Fruit fly (Drosophila melanogaster) whole organism, prepupa: ENCODE results near the gene Cyp4ac2.
A peak's percentile ranks its signal among the peaks of the same experiment; 100 is the strongest.

Experiments
- Blimp-1 ChIP-seq: fragments of 200-800 bp; sonication (Bioruptor generic); optimal IDR thresholded peaks from 3 replicates; lab custom pipeline; 2017; ENCODE audit warnings: missing biosample characterization, missing genetic modification characterization, mild to moderate bottlenecking, moderate library complexity, missing genetic modification reagents
- CG10631 ChIP-seq: fragments of 200-800 bp; sonication (Bioruptor generic); optimal IDR thresholded peaks from 2 replicates; lab custom pipeline; 2016; ENCODE audit warnings: missing biosample characterization, missing genetic modification characterization
- CG10669 ChIP-seq: fragments of 200-800 bp; sonication (Bioruptor generic); optimal IDR thresholded peaks from 3 replicates; lab custom pipeline; 2018; ENCODE audit warnings: missing biosample characterization, mild to moderate bottlenecking, missing genetic modification characterization, moderate library complexity
- CG11294 ChIP-seq: fragments of 200-800 bp; sonication (Bioruptor generic); IDR thresholded peaks from 2 replicates; pipeline ENCODE4 v1.3.6; 2022; ENCODE audit warnings: missing biosample characterization, missing genetic modification characterization
- CG11762 ChIP-seq: fragments of 200-800 bp; sonication (Bioruptor generic); optimal IDR thresholded peaks from 3 replicates; lab custom pipeline; 2016; ENCODE audit warnings: missing biosample characterization, missing genetic modification characterization; ENCODE audit not compliant: insufficient read depth
- CG11902 ChIP-seq: fragments of 200-800 bp; sonication (Bioruptor generic); optimal IDR thresholded peaks from 3 replicates; lab custom pipeline; 2016; ENCODE audit warnings: missing biosample characterization, missing genetic modification characterization
- CG15336 ChIP-seq: fragments of 200-800 bp; sonication (Bioruptor generic); IDR thresholded peaks from 2 replicates; pipeline ENCODE4 v1.3.6; 2022; ENCODE audit warnings: missing biosample characterization, missing genetic modification characterization
- CG1621 ChIP-seq: fragments of 200-800 bp; sonication (Bioruptor generic); optimal IDR thresholded peaks from 3 replicates; lab custom pipeline; 2018; ENCODE audit warnings: missing biosample characterization, mild to moderate bottlenecking, missing genetic modification characterization
- CG16779 ChIP-seq: fragments of 200-800 bp; sonication (Bioruptor generic); optimal IDR thresholded peaks from 3 replicates; lab custom pipeline; 2017; ENCODE audit warnings: missing biosample characterization, mild to moderate bottlenecking, missing genetic modification characterization
- CG3032 ChIP-seq: fragments of 200-800 bp; optimal IDR thresholded peaks from 2 replicates; lab custom pipeline; 2019; ENCODE audit warnings: missing biosample characterization, mild to moderate bottlenecking, missing genetic modification characterization, moderate library complexity
- CG31627 ChIP-seq: fragments of 200-800 bp; sonication (Bioruptor generic); optimal IDR thresholded peaks from 3 replicates; lab custom pipeline; 2016; ENCODE audit warnings: missing biosample characterization, missing genetic modification characterization
- CG3919 ChIP-seq: fragments of 200-800 bp; sonication (Bioruptor generic); optimal IDR thresholded peaks from 3 replicates; lab custom pipeline; 2016; ENCODE audit warnings: missing biosample characterization, missing genetic modification characterization
- CG4318 ChIP-seq: fragments of 200-800 bp; sonication (Bioruptor generic); optimal IDR thresholded peaks from 3 replicates; lab custom pipeline; 2017; ENCODE audit warnings: missing biosample characterization, mild to moderate bottlenecking, missing genetic modification characterization
- CG6276 ChIP-seq: fragments of 200-800 bp; sonication (Bioruptor generic); optimal IDR thresholded peaks from 2 replicates; lab custom pipeline; 2017; ENCODE audit warnings: missing biosample characterization, mild to moderate bottlenecking, missing genetic modification characterization
- CG6792 ChIP-seq: fragments of 200-800 bp; sonication (Bioruptor generic); optimal IDR thresholded peaks from 3 replicates; lab custom pipeline; 2016; ENCODE audit warnings: missing biosample characterization, missing genetic modification characterization
- CG7368 ChIP-seq: fragments of 200-800 bp; sonication (Bioruptor generic); optimal IDR thresholded peaks from 3 replicates; lab custom pipeline; 2016; ENCODE audit warnings: missing biosample characterization, missing genetic modification characterization
- CG8119 ChIP-seq: fragments of 200-800 bp; sonication (Bioruptor generic); IDR thresholded peaks from 3 replicates; pipeline ENCODE4 v1.3.6; 2022; ENCODE audit warnings: missing biosample characterization, missing genetic modification characterization
- CG8319 ChIP-seq: fragments of 200-800 bp; sonication (Bioruptor generic); optimal IDR thresholded peaks from 3 replicates; lab custom pipeline; 2016; ENCODE audit warnings: missing biosample characterization, missing genetic modification characterization
- CG9139 ChIP-seq: fragments of 200-800 bp; sonication (Bioruptor generic); optimal IDR thresholded peaks from 3 replicates; lab custom pipeline; 2017; ENCODE audit warnings: missing biosample characterization, mild to moderate bottlenecking, missing genetic modification characterization
- Eip75B ChIP-seq: fragments of 200-800 bp; sonication (Bioruptor generic); optimal IDR thresholded peaks from 3 replicates; lab custom pipeline; 2016; ENCODE audit warnings: missing biosample characterization, missing genetic modification characterization
- Ets21C ChIP-seq: fragments of 200-800 bp; sonication (Bioruptor generic); optimal IDR thresholded peaks from 3 replicates; lab custom pipeline; 2016; ENCODE audit warnings: missing biosample characterization, missing genetic modification characterization
- Ets96B ChIP-seq: fragments of 200-800 bp; optimal IDR thresholded peaks from 2 replicates; lab custom pipeline; 2019; ENCODE audit warnings: missing biosample characterization, mild to moderate bottlenecking, missing genetic modification characterization, moderate library complexity
- Gug ChIP-seq: fragments of 200-800 bp; sonication (Bioruptor generic); IDR thresholded peaks from 2 replicates; pipeline ENCODE4 v1.3.6; 2022; ENCODE audit warnings: missing biosample characterization, missing genetic modification characterization
- Hr38 ChIP-seq: sonication (Bioruptor generic); optimal IDR thresholded peaks from 2 replicates; lab custom pipeline; 2016; ENCODE audit warnings: missing biosample characterization, missing genetic modification characterization
- Hr39 ChIP-seq: fragments of 200-800 bp; sonication (Bioruptor generic); optimal IDR thresholded peaks from 2 replicates; lab custom pipeline; 2016; ENCODE audit warnings: missing biosample characterization, missing genetic modification characterization
- Met ChIP-seq: fragments of 200-800 bp; sonication (Bioruptor generic); optimal IDR thresholded peaks from 3 replicates; lab custom pipeline; 2016; ENCODE audit warnings: missing biosample characterization, missing genetic modification characterization
- Sox14 ChIP-seq: fragments of 200-800 bp; sonication (Bioruptor generic); optimal IDR thresholded peaks from 3 replicates; lab custom pipeline; 2016; ENCODE audit warnings: missing biosample characterization, missing genetic modification characterization
- Sox15 ChIP-seq: fragments of 200-800 bp; sonication (Bioruptor generic); optimal IDR thresholded peaks from 3 replicates; lab custom pipeline; 2016; ENCODE audit warnings: missing biosample characterization, missing genetic modification characterization
- achi ChIP-seq: fragments of 200-800 bp; sonication (Bioruptor generic); optimal IDR thresholded peaks from 3 replicates; lab custom pipeline; 2016; ENCODE audit warnings: missing biosample characterization, missing genetic modification characterization
- acj6 ChIP-seq: fragments of 200-800 bp; sonication (Bioruptor generic); optimal IDR thresholded peaks from 3 replicates; lab custom pipeline; 2016; ENCODE audit warnings: missing biosample characterization, missing genetic modification characterization
- cyc ChIP-seq: fragments of 200-800 bp; sonication (Bioruptor generic); optimal IDR thresholded peaks from 3 replicates; lab custom pipeline; 2016; ENCODE audit warnings: missing biosample characterization, missing genetic modification characterization
- dsx ChIP-seq: fragments of 200-800 bp; optimal IDR thresholded peaks from 3 replicates; lab custom pipeline; 2019; ENCODE audit warnings: missing biosample characterization, mild to moderate bottlenecking, missing genetic modification characterization, moderate library complexity; ENCODE audit not compliant: poor library complexity, severe bottlenecking
- eg ChIP-seq: fragments of 200-800 bp; sonication (Bioruptor generic); IDR thresholded peaks from 3 replicates; pipeline ENCODE4 v1.3.6; 2022; ENCODE audit warnings: missing biosample characterization, missing genetic modification characterization
- esn ChIP-seq: fragments of 200-800 bp; sonication (Bioruptor generic); optimal IDR thresholded peaks from 2 replicates; lab custom pipeline; 2016; ENCODE audit warnings: missing biosample characterization, mild to moderate bottlenecking, missing genetic modification characterization, moderate library complexity
- fd59A ChIP-seq: fragments of 200-800 bp; sonication (Bioruptor generic); optimal IDR thresholded peaks from 2 replicates; lab custom pipeline; 2017; ENCODE audit warnings: missing biosample characterization, mild to moderate bottlenecking, missing genetic modification characterization, missing genetic modification reagents
- fkh ChIP-seq: fragments of 200-800 bp; sonication (Bioruptor generic); optimal IDR thresholded peaks from 3 replicates; lab custom pipeline; 2017; ENCODE audit warnings: missing biosample characterization, mild to moderate bottlenecking, missing genetic modification characterization, moderate library complexity
- lz ChIP-seq: fragments of 200-800 bp; sonication (Bioruptor generic); optimal IDR thresholded peaks from 3 replicates; lab custom pipeline; 2016; ENCODE audit warnings: missing biosample characterization, missing genetic modification characterization
- net ChIP-seq: fragments of 200-800 bp; sonication (Bioruptor generic); optimal IDR thresholded peaks from 3 replicates; lab custom pipeline; 2016; ENCODE audit warnings: missing biosample characterization, missing genetic modification characterization
- pdm3 ChIP-seq: fragments of 200-800 bp; sonication (Bioruptor generic); optimal IDR thresholded peaks from 3 replicates; lab custom pipeline; 2016; ENCODE audit warnings: missing biosample characterization, missing genetic modification characterization
- salr ChIP-seq, 2 experiments: fragments of 200-800 bp; sonication (Bioruptor generic); optimal IDR thresholded peaks; 3 replicates each; lab custom pipeline; 2016 to 2018; ENCODE audit warnings: missing biosample characterization in 2 of 2, missing genetic modification characterization in 2 of 2, mild to moderate bottlenecking in 1 of 2
- spab ChIP-seq: fragments of 200-800 bp; sonication (Bioruptor generic); optimal IDR thresholded peaks from 2 replicates; lab custom pipeline; 2017; ENCODE audit warnings: missing biosample characterization, mild to moderate bottlenecking, missing genetic modification characterization, missing genetic modification reagents
- ss ChIP-seq, 2 experiments: fragments of 200-800 bp; sonication (Bioruptor generic); optimal IDR thresholded peaks; 2 replicates in 1 of 2; 3 replicates in 1 of 2; lab custom pipeline; 2017 to 2018; ENCODE audit warnings: mild to moderate bottlenecking in 2 of 2, missing biosample characterization in 2 of 2, missing genetic modification characterization in 2 of 2, moderate library complexity in 1 of 2
- svp ChIP-seq: fragments of 200-800 bp; sonication (Bioruptor generic); peaks from one replicate; lab custom pipeline; 2016; ENCODE audit warnings: missing biosample characterization, missing genetic modification characterization
- topi ChIP-seq: fragments of 200-800 bp; sonication (Bioruptor generic); optimal IDR thresholded peaks from 3 replicates; lab custom pipeline; 2016; ENCODE audit warnings: missing biosample characterization, missing genetic modification characterization

The Cyp4ac2 gene

dm6 chr2L:5288262-5288621, 22.1 kb downstream of the Cyp4ac2 start (continued):
- TF ChIP-seq Gug (GFP tag; lab: Robert Waterston, UW) (no peak), CG3919 (GFP tag; lab: Kevin White, UChicago) (peak; percentile 42), net (GFP tag; lab: Kevin White, UChicago) (peak; percentile 10), CG6792 (GFP tag; lab: Kevin White, UChicago) (peak; percentile 42), CG31627 (GFP tag; lab: Kevin White, UChicago) (no peak), dsx (GFP tag; lab: Kevin White, UChicago) (peak; percentile 64), Ets96B (peak; percentile 76), Eip75B (GFP tag; lab: Kevin White, UChicago) (peak; percentile 57), pdm3 (GFP tag; lab: Kevin White, UChicago) (peak; percentile 58), acj6 (GFP tag; lab: Kevin White, UChicago) (peak; percentile 47), CG10631 (peak; percentile 82), topi (GFP tag; lab: Kevin White, UChicago) (peak; percentile 4), CG4318 (GFP tag; lab: Kevin White, UChicago) (no peak), CG11902 (GFP tag; lab: Kevin White, UChicago) (no peak), cyc (GFP tag; lab: Kevin White, UChicago) (peak; percentile 20), CG8119 (GFP tag; lab: Robert Waterston, UW) (peak; percentile 32; the same call in 1 of the 3 replicates), CG3032 (peak; percentile 75)

- TF ChIP-seq CG11294 (GFP tag; lab: Robert Waterston, UW) (no peak), esn (no peak), CG8119 (GFP tag; lab: Robert Waterston, UW) (no peak), Sox15 (GFP tag; lab: Kevin White, UChicago) (no peak), pdm3 (GFP tag; lab: Kevin White, UChicago) (no peak), CG10631 (no peak), eg (GFP tag; lab: Robert Waterston, UW) (no peak), ss (GFP tag; optimal IDR thresholded peaks at IDR 0.05; lab: Kevin White, UChicago) (no peak), salr (GFP tag; optimal IDR thresholded peaks at IDR 0.05; lab: Kevin White, UChicago) (no peak), CG10669 (GFP tag; lab: Kevin White, UChicago) (no peak), Sox14 (GFP tag; lab: Kevin White, UChicago) (no peak), CG8319 (GFP tag; lab: Kevin White, UChicago) (no peak)
Measured at dm6 chr2L:5288721-5289120, 22.5 kb downstream of the Cyp4ac2 start, which contains the start of gene vri. TSS of gene vri (plus strand) at chr2L:5288944.

- TF ChIP-seq fkh (no peak), CG8119 (GFP tag; lab: Robert Waterston, UW) (peak; percentile 31; the same call in 1 of the 3 replicates), Hr39 (peak; percentile 21), CG1621 (tag; lab: Kevin White, UChicago) (peak; percentile 64), spab (GFP tag; lab: Kevin White, UChicago) (peak; percentile 64), Blimp-1 (GFP tag; lab: Kevin White, UChicago) (no peak), CG9139 (GFP tag; lab: Kevin White, UChicago) (peak; percentile 64), CG3919 (GFP tag; lab: Kevin White, UChicago) (peak; percentile 69), CG11762 (GFP tag; lab: Kevin White, UChicago) (peak; percentile 22), Met (GFP tag; lab: Kevin White, UChicago) (peak; percentile 58), CG10631 (peak; percentile 72), CG6276 (GFP tag; lab: Kevin White, UChicago) (no peak), Gug (GFP tag; lab: Robert Waterston, UW) (no peak), svp (GFP tag; lab: Kevin White, UChicago) (peak; percentile 65), pdm3 (GFP tag; lab: Kevin White, UChicago) (peak; percentile 68), topi (GFP tag; lab: Kevin White, UChicago) (peak; percentile 41), CG3032 (peak; percentile 82), achi (peak; percentile 60), CG16779 (no peak), cyc (GFP tag; lab: Kevin White, UChicago) (peak; percentile 18), net (GFP tag; lab: Kevin White, UChicago) (peak; percentile 41), lz (GFP tag; lab: Kevin White, UChicago) (peak; percentile 45), Sox15 (GFP tag; lab: Kevin White, UChicago) (peak; percentile 36), Ets21C (GFP tag; lab: Kevin White, UChicago) (no peak), CG7368 (peak; percentile 20), CG10669 (GFP tag; lab: Kevin White, UChicago) (peak; percentile 82), Hr38 (no peak), CG15336 (GFP tag; lab: Robert Waterston, UW) (peak; percentile 37; the same call in 1 of the 2 replicates), CG6792 (GFP tag; lab: Kevin White, UChicago) (peak; percentile 60), fd59A (GFP tag; lab: Kevin White, UChicago) (peak; percentile 62), CG8319 (GFP tag; lab: Kevin White, UChicago) (peak; percentile 13), Ets96B (peak; percentile 87), salr (GFP tag; optimal IDR thresholded peaks at IDR 0.05; lab: Kevin White, UChicago) (peak; percentile 27 to 33), CG31627 (GFP tag; lab: Kevin White, UChicago) (peak; percentile 3), dsx (GFP tag; lab: Kevin White, UChicago) (peak; percentile 82)
Measured at dm6 chr2L:5289921-5290320, 23.7 kb downstream of the Cyp4ac2 start.
